Fruit fly (Drosophila melanogaster) whole organism, embryonic: ENCODE measurements around the gene eEF1delta.
A peak's percentile ranks its signal among the peaks of the same experiment; 100 is the strongest.

Experiments
- B-H2 ChIP-seq: fragments of 200-800 bp; sonication (Bioruptor generic); optimal IDR thresholded peaks from 2 replicates; lab custom pipeline; 2018; ENCODE audit warnings: missing biosample characterization, mild to moderate bottlenecking, missing genetic modification characterization
- C15 ChIP-seq: fragments of 200-800 bp; sonication (Bioruptor generic); IDR thresholded peaks from 3 replicates; pipeline ENCODE4 v1.3.6; 2022; ENCODE audit warnings: missing biosample characterization, missing genetic modification characterization
- CG1024 ChIP-seq: fragments of 200-800 bp; sonication (Bioruptor generic); IDR thresholded peaks from 2 replicates; pipeline ENCODE4 v1.3.6; 2022; ENCODE audit warnings: missing biosample characterization, missing genetic modification characterization
- CG11696 ChIP-seq: fragments of 200-800 bp; sonication (Bioruptor generic); IDR thresholded peaks from 2 replicates; pipeline ENCODE4 v1.3.6; 2022; ENCODE audit warnings: missing biosample characterization, missing genetic modification characterization
- CG12299 ChIP-seq: fragments of 200-800 bp; sonication (Bioruptor generic); optimal IDR thresholded peaks from 2 replicates; lab custom pipeline; 2018; ENCODE audit warnings: missing biosample characterization, mild to moderate bottlenecking, missing genetic modification characterization
- CG1233 ChIP-seq: fragments of 200-800 bp; sonication (Bioruptor generic); optimal IDR thresholded peaks from 4 replicates; lab custom pipeline; 2018; ENCODE audit warnings: missing biosample characterization, mild to moderate bottlenecking, missing genetic modification characterization
- CG12659 ChIP-seq: fragments of 200-800 bp; sonication (Bioruptor generic); optimal IDR thresholded peaks from 3 replicates; lab custom pipeline; 2017; ENCODE audit warnings: mild to moderate bottlenecking, missing biosample characterization, missing genetic modification reagents, missing genetic modification characterization
- CG14710 ChIP-seq: fragments of 200-800 bp; sonication (Bioruptor generic); optimal IDR thresholded peaks from 3 replicates; lab custom pipeline; 2019; ENCODE audit warnings: missing biosample characterization, mild to moderate bottlenecking, missing genetic modification characterization, moderate library complexity
- CG15696 ChIP-seq: fragments of 200-800 bp; sonication (Bioruptor generic); optimal IDR thresholded peaks from 2 replicates; lab custom pipeline; 2019; ENCODE audit warnings: missing biosample characterization, mild to moderate bottlenecking, missing genetic modification characterization, moderate library complexity
- CG1603 ChIP-seq: fragments of 200-800 bp; sonication (Bioruptor generic); optimal IDR thresholded peaks from 2 replicates; lab custom pipeline; 2019; ENCODE audit warnings: missing biosample characterization, mild to moderate bottlenecking, missing genetic modification characterization, moderate library complexity
- CG17568 ChIP-seq: fragments of 200-800 bp; sonication (Bioruptor generic); optimal IDR thresholded peaks from 2 replicates; lab custom pipeline; 2018; ENCODE audit warnings: missing biosample characterization, mild to moderate bottlenecking, missing genetic modification characterization, moderate library complexity
- CG17912 ChIP-seq: fragments of 200-800 bp; sonication (Bioruptor generic); optimal IDR thresholded peaks from 2 replicates; lab custom pipeline; 2018; ENCODE audit warnings: missing biosample characterization, mild to moderate bottlenecking, missing genetic modification characterization
- CG18599 ChIP-seq: fragments of 200-800 bp; sonication (Bioruptor generic); optimal IDR thresholded peaks from 3 replicates; lab custom pipeline; 2017; ENCODE audit warnings: missing biosample characterization, missing genetic modification characterization, mild to moderate bottlenecking, moderate library complexity, missing genetic modification reagents
- CG3281 ChIP-seq: fragments of 200-800 bp; sonication (Bioruptor generic); optimal IDR thresholded peaks from 3 replicates; lab custom pipeline; 2017; ENCODE audit warnings: missing biosample characterization, mild to moderate bottlenecking, missing genetic modification characterization
- CG4617 ChIP-seq: fragments of 200-800 bp; sonication (Bioruptor generic); optimal IDR thresholded peaks from 3 replicates; lab custom pipeline; 2016; ENCODE audit warnings: missing biosample characterization, missing genetic modification characterization, borderline replicate concordance
- CG5953 ChIP-seq: fragments of 200-800 bp; sonication (Bioruptor generic); IDR thresholded peaks from 2 replicates; pipeline ENCODE4 v1.3.6; 2022; ENCODE audit warnings: missing biosample characterization, missing genetic modification characterization
- CG8765 ChIP-seq: fragments of 200-800 bp; sonication (Bioruptor generic); IDR thresholded peaks from 2 replicates; pipeline ENCODE4 v1.3.6; 2022; ENCODE audit warnings: missing biosample characterization, missing genetic modification characterization
- CG8924 ChIP-seq: fragments of 200-800 bp; optimal IDR thresholded peaks from 3 replicates; lab custom pipeline; 2019; ENCODE audit warnings: missing biosample characterization, mild to moderate bottlenecking, missing genetic modification characterization, moderate library complexity
- CG8944 ChIP-seq: fragments of 200-800 bp; sonication (Bioruptor generic); optimal IDR thresholded peaks from 3 replicates; lab custom pipeline; 2016; ENCODE audit warnings: missing biosample characterization, missing genetic modification characterization
- CoRest ChIP-seq: fragments of 200-800 bp; sonication (Bioruptor generic); optimal IDR thresholded peaks from 3 replicates; lab custom pipeline; 2018; ENCODE audit warnings: missing biosample characterization, mild to moderate bottlenecking, missing genetic modification characterization, moderate library complexity
- CrebB ChIP-seq: fragments of 200-800 bp; sonication (Bioruptor generic); optimal IDR thresholded peaks from 3 replicates; lab custom pipeline; 2018; ENCODE audit warnings: missing biosample characterization, mild to moderate bottlenecking, missing genetic modification characterization
- D ChIP-seq, 2 experiments: fragments of 200-800 bp in 1 of 2; fragments of >200 bp in 1 of 2; sonication (Bioruptor generic) in 1 of 2; optimal IDR thresholded peaks; 2 replicates in 1 of 2; 3 replicates in 1 of 2; lab custom pipeline; 2017; ENCODE audit warnings: mild to moderate bottlenecking in 1 of 2, missing biosample characterization in 1 of 2, missing genetic modification characterization in 1 of 2, missing genetic modification reagents in 1 of 2
- Drgx ChIP-seq: fragments of 200-800 bp; sonication (Bioruptor generic); IDR thresholded peaks from 2 replicates; pipeline ENCODE4 v1.3.6; 2022; ENCODE audit warnings: missing biosample characterization, missing genetic modification characterization
- E2f2 ChIP-seq: fragments of 200-800 bp; sonication (Bioruptor generic); IDR thresholded peaks from 2 replicates; pipeline ENCODE4 v1.3.6; 2022; ENCODE audit warnings: missing biosample characterization, missing genetic modification characterization
- Hr51 ChIP-seq, 2 experiments: fragments of 200-800 bp; sonication (Bioruptor generic); optimal IDR thresholded peaks; 2 replicates in 1 of 2; 3 replicates in 1 of 2; lab custom pipeline; 2016 to 2018; ENCODE audit warnings: missing biosample characterization in 2 of 2, missing genetic modification characterization in 2 of 2, mild to moderate bottlenecking in 1 of 2, moderate library complexity in 1 of 2
- Med ChIP-seq: fragments of 200-800 bp; sonication (Bioruptor generic); peaks from one replicate; lab custom pipeline; 2016; ENCODE audit warnings: missing biosample characterization, missing genetic modification characterization, mild to moderate bottlenecking, inconsistent platforms, moderate library complexity
- Scr ChIP-seq: fragments of 200-800 bp; sonication (Bioruptor generic); IDR thresholded peaks from 2 replicates; pipeline ENCODE4 v1.3.6; 2022; ENCODE audit warnings: missing biosample characterization, missing genetic modification characterization; ENCODE audit not compliant: partially characterized antibody
- Sin3A ChIP-seq: fragments of >200 bp; optimal IDR thresholded peaks from 2 replicates; lab custom pipeline; 2018
- ash1 ChIP-seq: fragments of 200-800 bp; sonication (Bioruptor generic); optimal IDR thresholded peaks from 2 replicates; lab custom pipeline; 2018; ENCODE audit warnings: missing biosample characterization, mild to moderate bottlenecking, missing genetic modification characterization
- bbx ChIP-seq: fragments of 200-800 bp; sonication (Bioruptor generic); IDR thresholded peaks from 2 replicates; pipeline ENCODE4 v1.3.6; 2022; ENCODE audit warnings: missing biosample characterization, missing genetic modification characterization; ENCODE audit not compliant: partially characterized antibody
- chm ChIP-seq: fragments of 200-800 bp; sonication (Bioruptor generic); IDR thresholded peaks from 2 replicates; pipeline ENCODE4 v1.3.6; 2022; ENCODE audit warnings: missing biosample characterization, missing genetic modification characterization
- corto ChIP-seq: fragments of 200-800 bp; sonication (Bioruptor generic); optimal IDR thresholded peaks from 2 replicates; lab custom pipeline; 2016; ENCODE audit warnings: missing biosample characterization, mild to moderate bottlenecking, missing genetic modification characterization, moderate library complexity
- disco-r ChIP-seq: fragments of 200-800 bp; sonication (Bioruptor generic); optimal IDR thresholded peaks from 2 replicates; lab custom pipeline; 2016; ENCODE audit warnings: missing biosample characterization, missing genetic modification characterization
- fd102C ChIP-seq: fragments of 200-800 bp; sonication (Bioruptor generic); optimal IDR thresholded peaks from 2 replicates; lab custom pipeline; 2018; ENCODE audit warnings: missing biosample characterization, mild to moderate bottlenecking, missing genetic modification characterization, moderate library complexity
- gce ChIP-seq: fragments of 200-800 bp; sonication (Bioruptor generic); IDR thresholded peaks from 3 replicates; pipeline ENCODE4 v1.3.6; 2022; ENCODE audit warnings: missing biosample characterization, missing genetic modification characterization
- gsb ChIP-seq: fragments of 200-800 bp; sonication (Bioruptor generic); IDR thresholded peaks from 2 replicates; pipeline ENCODE4 v1.3.6; 2022; ENCODE audit warnings: missing biosample characterization, missing genetic modification characterization
- jumu ChIP-seq: fragments of 200-800 bp; sonication (Bioruptor generic); optimal IDR thresholded peaks from 3 replicates; lab custom pipeline; 2016; ENCODE audit warnings: missing biosample characterization, missing genetic modification characterization
- kah ChIP-seq: fragments of 200-800 bp; sonication (Bioruptor generic); optimal IDR thresholded peaks from 2 replicates; lab custom pipeline; 2018; ENCODE audit warnings: missing biosample characterization, mild to moderate bottlenecking, missing genetic modification characterization
- luna ChIP-seq: fragments of 200-800 bp; sonication (Bioruptor generic); optimal IDR thresholded peaks from 2 replicates; lab custom pipeline; 2016; ENCODE audit warnings: missing biosample characterization, missing genetic modification characterization
- nau ChIP-seq: fragments of 200-800 bp; sonication (Bioruptor generic); optimal IDR thresholded peaks from 3 replicates; lab custom pipeline; 2017; ENCODE audit warnings: missing biosample characterization, mild to moderate bottlenecking, missing genetic modification characterization, missing genetic modification reagents
- nerfin-1 ChIP-seq: fragments of 200-800 bp; sonication (Bioruptor generic); optimal IDR thresholded peaks from 3 replicates; lab custom pipeline; 2019; ENCODE audit warnings: missing biosample characterization, mild to moderate bottlenecking, missing genetic modification characterization, moderate library complexity
- nmo ChIP-seq: fragments of 200-800 bp; sonication (Bioruptor generic); optimal IDR thresholded peaks from 2 replicates; lab custom pipeline; 2018; ENCODE audit warnings: missing biosample characterization, mild to moderate bottlenecking, missing genetic modification characterization, moderate library complexity
- nom ChIP-seq: fragments of 200-800 bp; sonication (Bioruptor generic); optimal IDR thresholded peaks from 2 replicates; lab custom pipeline; 2017; ENCODE audit warnings: missing biosample characterization, missing genetic modification characterization, mild to moderate bottlenecking, moderate library complexity, missing genetic modification reagents
- pb ChIP-seq: fragments of 200-800 bp; sonication (Bioruptor generic); optimal IDR thresholded peaks from 3 replicates; lab custom pipeline; 2016; ENCODE audit warnings: missing biosample characterization, missing genetic modification characterization
- peb ChIP-seq: fragments of 200-800 bp; sonication (Bioruptor generic); IDR thresholded peaks from 2 replicates; pipeline ENCODE4 v1.3.6; 2022; ENCODE audit warnings: missing biosample characterization, missing genetic modification characterization
- scrt ChIP-seq: fragments of 200-800 bp; sonication (Bioruptor generic); optimal IDR thresholded peaks from 2 replicates; lab custom pipeline; 2018; ENCODE audit warnings: missing biosample characterization, mild to moderate bottlenecking, missing genetic modification characterization, moderate library complexity
- sens ChIP-seq: fragments of 200-800 bp; sonication (Bioruptor generic); peaks from one replicate; lab custom pipeline; 2016; ENCODE audit warnings: missing biosample characterization, missing genetic modification characterization
- slou ChIP-seq: fragments of 200-800 bp; sonication (Bioruptor generic); optimal IDR thresholded peaks from 3 replicates; lab custom pipeline; 2016; ENCODE audit warnings: missing biosample characterization, missing genetic modification characterization
- sug ChIP-seq: fragments of 200-800 bp; optimal IDR thresholded peaks from 2 replicates; lab custom pipeline; 2019; ENCODE audit warnings: missing biosample characterization, mild to moderate bottlenecking, missing genetic modification characterization, moderate library complexity

Gene eEF1delta

dm6 chr2L:10249655-10250202 lies 17.4 kb downstream of the eEF1delta start (continued):
- TF ChIP-seq sug = peak; percentile 16
- TF ChIP-seq CG14710 (tag; lab: Kevin White, UChicago) = peak; percentile 50
- TF ChIP-seq gce (GFP tag; lab: Robert Waterston, UW) = no peak
- peak; percentile 44 for TF ChIP-seq CG17912
- no peak for TF ChIP-seq CG4617 (GFP tag; lab: Kevin White, UChicago)
- TF ChIP-seq CG12299 = peak; percentile 55
- TF ChIP-seq Scr (GFP tag; lab: Robert Waterston, UW) = 0 out of 2 replicates have a peak, but pooled peaks have one; percentile 17
- peak; percentile 19 for TF ChIP-seq CG1603 (tag; lab: Kevin White, UChicago)
- no peak for TF ChIP-seq CG11696 (GFP tag; lab: Robert Waterston, UW)
- TF ChIP-seq scrt (GFP tag; lab: Kevin White, UChicago) = no peak
- no peak for TF ChIP-seq CG8944 (GFP tag; lab: Kevin White, UChicago)
- peak; percentile 86 for TF ChIP-seq sens (GFP tag; lab: Kevin White, UChicago)
- TF ChIP-seq CG1024 (GFP tag; lab: Robert Waterston, UW) = peak; percentile 61; the same call in 1 of the 2 replicates
- no peak for TF ChIP-seq Drgx
- peak; percentile 33 for TF ChIP-seq CG8924
- peak; percentile 33; the same call in 1 of the 2 replicates for TF ChIP-seq peb
- TF ChIP-seq Med (GFP tag; lab: Kevin White, UChicago) = peak; percentile 73
- TF ChIP-seq E2f2 (GFP tag; lab: Robert Waterston, UW) = no peak
- TF ChIP-seq C15 (GFP tag; lab: Robert Waterston, UW) = no peak
- TF ChIP-seq CrebB (tag; lab: Kevin White, UChicago) = peak; percentile 64
- peak; percentile 91 for TF ChIP-seq nerfin-1
- TF ChIP-seq CG12659 (GFP tag; lab: Kevin White, UChicago) = peak; percentile 1
- TF ChIP-seq kah (GFP tag; lab: Kevin White, UChicago) = peak; percentile 55
- peak; percentile 20 for TF ChIP-seq corto (GFP tag; lab: Kevin White, UChicago)
- TF ChIP-seq disco-r (GFP tag; lab: Kevin White, UChicago) = no peak
- TF ChIP-seq nom (GFP tag; lab: Kevin White, UChicago) = no peak
- no peak for TF ChIP-seq CG18599 (GFP tag; lab: Kevin White, UChicago)
- TF ChIP-seq chm = peak; percentile 80
- peak; percentile 66 for TF ChIP-seq CG17568 (GFP tag; lab: Kevin White, UChicago)
- TF ChIP-seq CG15696 (tag; lab: Kevin White, UChicago) = peak; percentile 83
- TF ChIP-seq gsb (GFP tag; lab: Robert Waterston, UW) = no peak
- peak; percentile 31 for TF ChIP-seq B-H2 (GFP tag; lab: Kevin White, UChicago)
- TF ChIP-seq CG8765 (GFP tag; lab: Robert Waterston, UW) = no peak
- TF ChIP-seq CG1233 (GFP tag; lab: Kevin White, UChicago) = peak; percentile 78
- no peak for TF ChIP-seq CoRest (tag; lab: Kevin White, UChicago)
- no peak for TF ChIP-seq Hr51 (GFP tag; optimal IDR thresholded peaks at IDR 0.05; lab: Kevin White, UChicago)
- no peak for TF ChIP-seq pb (GFP tag; lab: Kevin White, UChicago)
- TF ChIP-seq fd102C = peak; percentile 46
- no peak for TF ChIP-seq luna (GFP tag; lab: Kevin White, UChicago)
- no peak for TF ChIP-seq nmo
- peak; percentile 45 for TF ChIP-seq CG3281 (GFP tag; lab: Kevin White, UChicago)
- TF ChIP-seq D (optimal IDR thresholded peaks at IDR 0.05; lab: Kevin White, UChicago) = no peak
- TF ChIP-seq D (GFP tag; optimal IDR thresholded peaks at IDR 0.05; lab: Kevin White, UChicago) = peak; percentile 57
- no peak for TF ChIP-seq bbx
- TF ChIP-seq nau (GFP tag; lab: Kevin White, UChicago) = peak; percentile 3
- no peak for TF ChIP-seq slou
- no peak for TF ChIP-seq ash1 (GFP tag; lab: Kevin White, UChicago)
- TF ChIP-seq jumu (GFP tag; lab: Kevin White, UChicago) = no peak
- no peak for TF ChIP-seq Sin3A (lab: Kevin White, UChicago)
- no peak for TF ChIP-seq CG5953 (GFP tag; lab: Robert Waterston, UW)
